Worm (Caenorhabditis elegans): ENCODE measurements around the gene srsx-12.

srsx-12 gene

ce11 chrV:4980873-4981272, at the start of gene srsx-12:
Gene srsx-12, minus strand, starts transcription at chrV:4980973.
- TF ChIP-seq unc-62 (GFP tag; optimal IDR thresholded peaks at IDR 0.05) (no peak), pha-4 (tag; optimal IDR thresholded peaks at IDR 0.05) (no peak), nhr-237 (tag; optimal IDR thresholded peaks at IDR 0.05) (no peak), nhr-25 (tag; optimal IDR thresholded peaks at IDR 0.05) (no peak), sea-2 (GFP tag; optimal IDR thresholded peaks at IDR 0.05) (no peak), tbx-2 (tag; optimal IDR thresholded peaks at IDR 0.05) (no peak), skn-1 (tag; optimal IDR thresholded peaks at IDR 0.05) (no peak), ceh-28 (tag; optimal IDR thresholded peaks at IDR 0.05) (no peak), daf-12 (tag; optimal IDR thresholded peaks at IDR 0.05) (no peak), ztf-4 (tag; optimal IDR thresholded peaks at IDR 0.05) (no peak), ama-1 (optimal IDR thresholded peaks at IDR 0.05) (no peak), jun-1 (tag; optimal IDR thresholded peaks at IDR 0.05) (no peak), egl-5 (tag; optimal IDR thresholded peaks at IDR 0.05) (no peak), nhr-11 (tag; optimal IDR thresholded peaks at IDR 0.05) (no peak)

- TF ChIP-seq pha-4 (tag; optimal IDR thresholded peaks at IDR 0.05): peak; percentile 28
- TF ChIP-seq pqm-1 (tag; optimal IDR thresholded peaks at IDR 0.05): peak; percentile 86
- TF ChIP-seq ceh-82 (tag; optimal IDR thresholded peaks at IDR 0.05): no peak
- TF ChIP-seq elt-2 (tag; optimal IDR thresholded peaks at IDR 0.05): peak; percentile 88
- TF ChIP-seq jun-1 (tag; optimal IDR thresholded peaks at IDR 0.05): peak; percentile 3
- TF ChIP-seq mml-1 (tag; optimal IDR thresholded peaks at IDR 0.05): no peak
- TF ChIP-seq skn-1 (tag; optimal IDR thresholded peaks at IDR 0.05): peak; percentile 38
Measured at ce11 chrV:5030212-5030611, 49.4 kb upstream of the srsx-12 start.

- TF ChIP-seq ceh-16 (tag; optimal IDR thresholded peaks at IDR 0.05) (no peak), zag-1 (tag; optimal IDR thresholded peaks at IDR 0.05) (no peak), elt-2 (tag; optimal IDR thresholded peaks at IDR 0.05) (peak; percentile 95), ztf-11 (tag; optimal IDR thresholded peaks at IDR 0.05) (no peak), nhr-12 (tag; optimal IDR thresholded peaks at IDR 0.05) (no peak), mdl-1 (tag; optimal IDR thresholded peaks at IDR 0.05) (peak; percentile 5), mml-1 (tag; optimal IDR thresholded peaks at IDR 0.05) (no peak), unc-39 (tag; optimal IDR thresholded peaks at IDR 0.05) (no peak), nhr-76 (tag; optimal IDR thresholded peaks at IDR 0.05) (no peak), ceh-9 (tag; optimal IDR thresholded peaks at IDR 0.05) (no peak), lin-39 (tag; optimal IDR thresholded peaks at IDR 0.05) (no peak), elt-1 (tag; optimal IDR thresholded peaks at IDR 0.05) (no peak), pqm-1 (tag; optimal IDR thresholded peaks at IDR 0.05) (peak; percentile 83)
Measured at ce11 chrV:5027640-5028039, 46.9 kb upstream of the srsx-12 start, which contains the start of gene cpt-4. Gene cpt-4, minus strand, starts transcription at chrV:5027723.

- TF ChIP-seq eor-1 (tag; optimal IDR thresholded peaks at IDR 0.05) (no peak), snpc-4 (tag; optimal IDR thresholded peaks at IDR 0.05) (no peak), elt-2 (tag; optimal IDR thresholded peaks at IDR 0.05) (peak; percentile 90), pqm-1 (tag; optimal IDR thresholded peaks at IDR 0.05) (peak; percentile 58), nhr-43 (tag; optimal IDR thresholded peaks at IDR 0.05; ENCODE audit: poor library complexity, severe bottlenecking) (peak; percentile 13)
Measured at ce11 chrV:5026438-5026837, 45.7 kb upstream of the srsx-12 start.

- TF ChIP-seq hmg-11 (tag; optimal IDR thresholded peaks at IDR 0.05): no peak
- peak; percentile 2 for TF ChIP-seq elt-2 (tag; optimal IDR thresholded peaks at IDR 0.05)
Measured at ce11 chrV:5023355-5023754, 42.6 kb upstream of the srsx-12 start.

ce11 chrV:5018810-5019274, 38.1 kb upstream of the srsx-12 start, which contains the start of gene srr-4:
Gene srr-4, plus strand, starts transcription at chrV:5019224.
- peak; percentile 28 for TF ChIP-seq pqm-1 (tag; optimal IDR thresholded peaks at IDR 0.05)
- no peak for TF ChIP-seq skn-1 (tag; optimal IDR thresholded peaks at IDR 0.05)

ce11 chrV:5018067-5018466, 37.3 kb upstream of the srsx-12 start:
- TF ChIP-seq pqm-1 (tag; optimal IDR thresholded peaks at IDR 0.05) (peak; percentile 85), eor-1 (tag; optimal IDR thresholded peaks at IDR 0.05) (no peak), elt-2 (tag; optimal IDR thresholded peaks at IDR 0.05) (peak; percentile 86), skn-1 (tag; optimal IDR thresholded peaks at IDR 0.05) (no peak), fkh-2 (tag; optimal IDR thresholded peaks at IDR 0.05) (no peak), tbx-2 (tag; optimal IDR thresholded peaks at IDR 0.05) (no peak), nfya-1 (tag; optimal IDR thresholded peaks at IDR 0.05; ENCODE audit: insufficient read depth) (no peak)
